Worm (Caenorhabditis elegans): ENCODE measurements around the gene ttr-23.

ce11 chrV:10602051-10602937 is 12.6 kb upstream of the ttr-23 start, which contains the start of gene H27A22.1:
- TF ChIP-seq tab-1 (GFP tag; IDR thresholded peaks at IDR 0.05) (no peak), T22C8.4 (GFP tag; IDR thresholded peaks at IDR 0.05) (no peak), ztf-29 (GFP tag; IDR thresholded peaks at IDR 0.05) (no peak), med-1 (GFP tag; optimal IDR thresholded peaks at IDR 0.05; ENCODE audit: insufficient read depth) (no peak), ref-1 (GFP tag; conservative IDR thresholded peaks at IDR 0.05) (no peak), flt-1 (GFP tag; IDR thresholded peaks at IDR 0.05) (no peak)

All from whole organism, midembryonic.